Fruit fly (Drosophila melanogaster) whole organism, prepupa: ENCODE measurements around the gene CG9312.

ENCODE experiments used
- Blimp-1 ChIP-seq: fragments of 200-800 bp; sonication (Bioruptor generic); optimal IDR thresholded peaks from 3 replicates; lab custom pipeline; 2017; ENCODE audit warnings: missing biosample characterization, missing genetic modification characterization, mild to moderate bottlenecking, moderate library complexity, missing genetic modification reagents
- CG10669 ChIP-seq: fragments of 200-800 bp; sonication (Bioruptor generic); optimal IDR thresholded peaks from 3 replicates; lab custom pipeline; 2018; ENCODE audit warnings: missing biosample characterization, mild to moderate bottlenecking, missing genetic modification characterization, moderate library complexity
- CG11294 ChIP-seq: fragments of 200-800 bp; sonication (Bioruptor generic); IDR thresholded peaks from 2 replicates; pipeline ENCODE4 v1.3.6; 2022; ENCODE audit warnings: missing biosample characterization, missing genetic modification characterization
- CG11762 ChIP-seq: fragments of 200-800 bp; sonication (Bioruptor generic); optimal IDR thresholded peaks from 3 replicates; lab custom pipeline; 2016; ENCODE audit warnings: missing biosample characterization, missing genetic modification characterization; ENCODE audit not compliant: insufficient read depth
- CG11902 ChIP-seq: fragments of 200-800 bp; sonication (Bioruptor generic); optimal IDR thresholded peaks from 3 replicates; lab custom pipeline; 2016; ENCODE audit warnings: missing biosample characterization, missing genetic modification characterization
- CG15336 ChIP-seq: fragments of 200-800 bp; sonication (Bioruptor generic); IDR thresholded peaks from 2 replicates; pipeline ENCODE4 v1.3.6; 2022; ENCODE audit warnings: missing biosample characterization, missing genetic modification characterization
- CG1621 ChIP-seq: fragments of 200-800 bp; sonication (Bioruptor generic); optimal IDR thresholded peaks from 3 replicates; lab custom pipeline; 2018; ENCODE audit warnings: missing biosample characterization, mild to moderate bottlenecking, missing genetic modification characterization
- CG16779 ChIP-seq: fragments of 200-800 bp; sonication (Bioruptor generic); optimal IDR thresholded peaks from 3 replicates; lab custom pipeline; 2017; ENCODE audit warnings: missing biosample characterization, mild to moderate bottlenecking, missing genetic modification characterization
- CG31627 ChIP-seq: fragments of 200-800 bp; sonication (Bioruptor generic); optimal IDR thresholded peaks from 3 replicates; lab custom pipeline; 2016; ENCODE audit warnings: missing biosample characterization, missing genetic modification characterization
- CG32006 ChIP-seq: fragments of 200-800 bp; sonication (Bioruptor generic); optimal IDR thresholded peaks from 3 replicates; lab custom pipeline; 2017; ENCODE audit warnings: missing biosample characterization, mild to moderate bottlenecking, missing genetic modification characterization
- CG6163 ChIP-seq: fragments of 200-800 bp; sonication (Bioruptor generic); IDR thresholded peaks from 3 replicates; pipeline ENCODE4 v1.3.6; 2022; ENCODE audit warnings: missing biosample characterization, missing genetic modification characterization
- CG6276 ChIP-seq: fragments of 200-800 bp; sonication (Bioruptor generic); optimal IDR thresholded peaks from 2 replicates; lab custom pipeline; 2017; ENCODE audit warnings: missing biosample characterization, mild to moderate bottlenecking, missing genetic modification characterization
- CG6792 ChIP-seq: fragments of 200-800 bp; sonication (Bioruptor generic); optimal IDR thresholded peaks from 3 replicates; lab custom pipeline; 2016; ENCODE audit warnings: missing biosample characterization, missing genetic modification characterization
- CG6808 ChIP-seq: fragments of 200-800 bp; sonication (Bioruptor generic); optimal IDR thresholded peaks from 3 replicates; lab custom pipeline; 2017; ENCODE audit warnings: missing biosample characterization, missing genetic modification characterization, mild to moderate bottlenecking, moderate library complexity, missing genetic modification reagents
- CG6854 ChIP-seq: fragments of 200-800 bp; sonication (Bioruptor generic); optimal IDR thresholded peaks from 2 replicates; lab custom pipeline; 2017; ENCODE audit warnings: missing biosample characterization, mild to moderate bottlenecking, missing genetic modification characterization
- CG7368 ChIP-seq: fragments of 200-800 bp; sonication (Bioruptor generic); optimal IDR thresholded peaks from 3 replicates; lab custom pipeline; 2016; ENCODE audit warnings: missing biosample characterization, missing genetic modification characterization
- CG8119 ChIP-seq: fragments of 200-800 bp; sonication (Bioruptor generic); IDR thresholded peaks from 3 replicates; pipeline ENCODE4 v1.3.6; 2022; ENCODE audit warnings: missing biosample characterization, missing genetic modification characterization
- CG8319 ChIP-seq: fragments of 200-800 bp; sonication (Bioruptor generic); optimal IDR thresholded peaks from 3 replicates; lab custom pipeline; 2016; ENCODE audit warnings: missing biosample characterization, missing genetic modification characterization
- CG8632 ChIP-seq: fragments of 200-800 bp; sonication (Bioruptor generic); optimal IDR thresholded peaks from 3 replicates; lab custom pipeline; 2016; ENCODE audit warnings: missing biosample characterization, missing genetic modification characterization
- Eip75B ChIP-seq: fragments of 200-800 bp; sonication (Bioruptor generic); optimal IDR thresholded peaks from 3 replicates; lab custom pipeline; 2016; ENCODE audit warnings: missing biosample characterization, missing genetic modification characterization
- Eip78C ChIP-seq: fragments of 200-800 bp; sonication (Bioruptor generic); peaks from one replicate; lab custom pipeline; 2016; ENCODE audit warnings: missing biosample characterization, missing genetic modification characterization
- Eip93F ChIP-seq: fragments of 200-800 bp; sonication (Bioruptor generic); optimal IDR thresholded peaks from 2 replicates; lab custom pipeline; 2016; ENCODE audit warnings: missing biosample characterization, mild to moderate bottlenecking, missing genetic modification characterization
- Ets96B ChIP-seq: fragments of 200-800 bp; optimal IDR thresholded peaks from 2 replicates; lab custom pipeline; 2019; ENCODE audit warnings: missing biosample characterization, mild to moderate bottlenecking, missing genetic modification characterization, moderate library complexity
- Gug ChIP-seq: fragments of 200-800 bp; sonication (Bioruptor generic); IDR thresholded peaks from 2 replicates; pipeline ENCODE4 v1.3.6; 2022; ENCODE audit warnings: missing biosample characterization, missing genetic modification characterization
- Hr38 ChIP-seq: sonication (Bioruptor generic); optimal IDR thresholded peaks from 2 replicates; lab custom pipeline; 2016; ENCODE audit warnings: missing biosample characterization, missing genetic modification characterization
- Hr39 ChIP-seq: fragments of 200-800 bp; sonication (Bioruptor generic); optimal IDR thresholded peaks from 2 replicates; lab custom pipeline; 2016; ENCODE audit warnings: missing biosample characterization, missing genetic modification characterization
- Hr4 ChIP-seq: fragments of 200-800 bp; sonication (Bioruptor generic); optimal IDR thresholded peaks from 3 replicates; lab custom pipeline; 2016; ENCODE audit warnings: missing biosample characterization, missing genetic modification characterization
- Lpt ChIP-seq: fragments of 200-800 bp; sonication (Bioruptor generic); optimal IDR thresholded peaks from 3 replicates; lab custom pipeline; 2016; ENCODE audit warnings: missing biosample characterization, missing genetic modification characterization
- OdsH ChIP-seq: fragments of 200-800 bp; sonication (Bioruptor generic); optimal IDR thresholded peaks from 3 replicates; lab custom pipeline; 2016; ENCODE audit warnings: missing biosample characterization, missing genetic modification characterization
- Smox ChIP-seq: fragments of 200-800 bp; sonication (Bioruptor generic); optimal IDR thresholded peaks from 3 replicates; lab custom pipeline; 2016; ENCODE audit warnings: missing biosample characterization, missing genetic modification characterization
- Sox102F ChIP-seq: fragments of 200-800 bp; sonication (Bioruptor generic); optimal IDR thresholded peaks from 2 replicates; lab custom pipeline; 2016; ENCODE audit warnings: missing biosample characterization, mild to moderate bottlenecking, missing genetic modification characterization
- Sox14 ChIP-seq: fragments of 200-800 bp; sonication (Bioruptor generic); optimal IDR thresholded peaks from 3 replicates; lab custom pipeline; 2016; ENCODE audit warnings: missing biosample characterization, missing genetic modification characterization
- acj6 ChIP-seq: fragments of 200-800 bp; sonication (Bioruptor generic); optimal IDR thresholded peaks from 3 replicates; lab custom pipeline; 2016; ENCODE audit warnings: missing biosample characterization, missing genetic modification characterization
- eg ChIP-seq: fragments of 200-800 bp; sonication (Bioruptor generic); IDR thresholded peaks from 3 replicates; pipeline ENCODE4 v1.3.6; 2022; ENCODE audit warnings: missing biosample characterization, missing genetic modification characterization
- esn ChIP-seq: fragments of 200-800 bp; sonication (Bioruptor generic); optimal IDR thresholded peaks from 2 replicates; lab custom pipeline; 2016; ENCODE audit warnings: missing biosample characterization, mild to moderate bottlenecking, missing genetic modification characterization, moderate library complexity
- fd59A ChIP-seq: fragments of 200-800 bp; sonication (Bioruptor generic); optimal IDR thresholded peaks from 2 replicates; lab custom pipeline; 2017; ENCODE audit warnings: missing biosample characterization, mild to moderate bottlenecking, missing genetic modification characterization, missing genetic modification reagents
- fd85E ChIP-seq: fragments of 200-800 bp; sonication (Bioruptor generic); optimal IDR thresholded peaks from 3 replicates; lab custom pipeline; 2016; ENCODE audit warnings: missing biosample characterization, missing genetic modification characterization
- fkh ChIP-seq: fragments of 200-800 bp; sonication (Bioruptor generic); optimal IDR thresholded peaks from 3 replicates; lab custom pipeline; 2017; ENCODE audit warnings: missing biosample characterization, mild to moderate bottlenecking, missing genetic modification characterization, moderate library complexity
- lz ChIP-seq: fragments of 200-800 bp; sonication (Bioruptor generic); optimal IDR thresholded peaks from 3 replicates; lab custom pipeline; 2016; ENCODE audit warnings: missing biosample characterization, missing genetic modification characterization
- pdm3 ChIP-seq: fragments of 200-800 bp; sonication (Bioruptor generic); optimal IDR thresholded peaks from 3 replicates; lab custom pipeline; 2016; ENCODE audit warnings: missing biosample characterization, missing genetic modification characterization
- salr ChIP-seq, 2 experiments: fragments of 200-800 bp; sonication (Bioruptor generic); optimal IDR thresholded peaks; 3 replicates each; lab custom pipeline; 2016 to 2018; ENCODE audit warnings: missing biosample characterization in 2 of 2, missing genetic modification characterization in 2 of 2, mild to moderate bottlenecking in 1 of 2
- svp ChIP-seq: fragments of 200-800 bp; sonication (Bioruptor generic); peaks from one replicate; lab custom pipeline; 2016; ENCODE audit warnings: missing biosample characterization, missing genetic modification characterization
- topi ChIP-seq: fragments of 200-800 bp; sonication (Bioruptor generic); optimal IDR thresholded peaks from 3 replicates; lab custom pipeline; 2016; ENCODE audit warnings: missing biosample characterization, missing genetic modification characterization
- vri ChIP-seq: fragments of 200-800 bp; sonication (Bioruptor generic); optimal IDR thresholded peaks from 3 replicates; lab custom pipeline; 2016; ENCODE audit warnings: missing biosample characterization, mild to moderate bottlenecking, missing genetic modification characterization

Gene CG9312

DNA sequence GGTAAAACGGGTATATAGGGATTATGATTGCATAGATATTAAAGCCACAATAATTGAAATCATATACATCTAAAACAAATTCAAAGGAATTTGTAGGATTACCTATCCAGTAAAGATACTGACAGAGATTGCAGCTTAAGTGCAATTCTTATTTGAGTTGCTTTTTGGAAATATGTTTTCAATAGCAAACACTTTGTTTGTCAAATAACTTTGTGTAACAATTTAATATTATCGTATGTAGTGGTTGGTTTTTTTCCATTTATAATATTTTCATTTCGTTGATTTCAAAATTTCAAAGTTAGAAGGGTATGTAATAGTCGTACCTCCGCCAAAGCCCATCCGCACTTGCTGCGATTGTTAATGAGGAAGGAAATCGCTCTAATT, 41.1 kb downstream of the CG9312 start (continued):
- TF ChIP-seq CG6792 (GFP tag; lab: Kevin White, UChicago) = peak; percentile 45
- TF ChIP-seq Eip93F (GFP tag; lab: Kevin White, UChicago) = no peak
- no peak for TF ChIP-seq Gug (GFP tag; lab: Robert Waterston, UW)
- peak; percentile 25; the same call in 1 of the 2 replicates for TF ChIP-seq CG11294 (GFP tag; lab: Robert Waterston, UW)
- peak; percentile 70 for TF ChIP-seq Eip75B (GFP tag; lab: Kevin White, UChicago)
- peak; percentile 44 for TF ChIP-seq Smox (GFP tag; lab: Kevin White, UChicago)
- TF ChIP-seq Hr4 = peak; percentile 87
- peak; percentile 73 for TF ChIP-seq svp (GFP tag; lab: Kevin White, UChicago)
- peak; percentile 23 for TF ChIP-seq CG10669
- peak; percentile 91 for TF ChIP-seq CG32006
- TF ChIP-seq CG11902 (GFP tag; lab: Kevin White, UChicago) = peak; percentile 37
- no peak for TF ChIP-seq CG6854
- peak; percentile 68 for TF ChIP-seq esn (GFP tag; lab: Kevin White, UChicago)
- TF ChIP-seq Blimp-1 = no peak
- TF ChIP-seq CG7368 (GFP tag; lab: Kevin White, UChicago) = peak; percentile 2
- TF ChIP-seq CG6163 = peak; percentile 39; the same call in 1 of the 3 replicates
- no peak for TF ChIP-seq CG8319 (GFP tag; lab: Kevin White, UChicago)
- TF ChIP-seq CG11762 (GFP tag; lab: Kevin White, UChicago) = peak; percentile 46

DNA sequence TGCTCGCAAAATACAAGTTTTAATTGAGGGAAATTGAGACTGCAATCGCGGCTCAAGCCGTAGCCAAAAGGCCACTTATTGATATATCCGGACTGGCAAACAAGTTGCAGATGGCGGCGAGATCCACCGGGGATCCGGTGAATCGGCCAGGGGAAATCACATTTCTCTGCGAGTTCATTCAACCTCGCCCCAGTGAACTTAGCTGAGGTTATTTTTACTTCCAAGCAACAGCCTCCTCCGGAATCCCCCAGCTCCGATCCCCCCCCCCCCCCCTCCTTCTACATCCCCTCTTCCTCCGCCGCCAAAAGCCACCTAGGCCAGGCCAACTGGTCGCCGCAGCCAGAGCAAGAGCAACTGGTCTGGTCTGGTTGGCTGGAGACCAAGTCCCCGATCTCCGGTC, 41.8 kb downstream of the CG9312 start:
- TF ChIP-seq fd85E (GFP tag; lab: Kevin White, UChicago) (no peak), Hr38 (GFP tag; lab: Kevin White, UChicago) (no peak), Eip93F (GFP tag; lab: Kevin White, UChicago) (no peak), CG11762 (GFP tag; lab: Kevin White, UChicago) (no peak), CG6792 (GFP tag; lab: Kevin White, UChicago) (no peak), Sox102F (GFP tag; lab: Kevin White, UChicago) (no peak), topi (no peak), CG6276 (GFP tag; lab: Kevin White, UChicago) (no peak), lz (GFP tag; lab: Kevin White, UChicago) (no peak), Sox14 (no peak), Lpt (GFP tag; lab: Kevin White, UChicago) (peak; percentile 19), acj6 (GFP tag; lab: Kevin White, UChicago) (no peak), fkh (GFP tag; lab: Kevin White, UChicago) (no peak), salr (GFP tag; optimal IDR thresholded peaks at IDR 0.05; lab: Kevin White, UChicago) (no peak), CG6808 (GFP tag; lab: Kevin White, UChicago) (no peak), CG6163 (no peak), Hr39 (GFP tag; lab: Kevin White, UChicago) (no peak), svp (GFP tag; lab: Kevin White, UChicago) (peak; percentile 16), Eip75B (GFP tag; lab: Kevin White, UChicago) (no peak), pdm3 (GFP tag; lab: Kevin White, UChicago) (no peak), CG1621 (tag; lab: Kevin White, UChicago) (peak; percentile 9), vri (GFP tag; lab: Kevin White, UChicago) (no peak), CG8119 (no peak), eg (GFP tag; lab: Robert Waterston, UW) (peak; percentile 49; the same call in 1 of the 3 replicates), Eip78C (GFP tag; lab: Kevin White, UChicago) (no peak)
- TF ChIP-seq, all 60 proteins: peak for 4

DNA sequence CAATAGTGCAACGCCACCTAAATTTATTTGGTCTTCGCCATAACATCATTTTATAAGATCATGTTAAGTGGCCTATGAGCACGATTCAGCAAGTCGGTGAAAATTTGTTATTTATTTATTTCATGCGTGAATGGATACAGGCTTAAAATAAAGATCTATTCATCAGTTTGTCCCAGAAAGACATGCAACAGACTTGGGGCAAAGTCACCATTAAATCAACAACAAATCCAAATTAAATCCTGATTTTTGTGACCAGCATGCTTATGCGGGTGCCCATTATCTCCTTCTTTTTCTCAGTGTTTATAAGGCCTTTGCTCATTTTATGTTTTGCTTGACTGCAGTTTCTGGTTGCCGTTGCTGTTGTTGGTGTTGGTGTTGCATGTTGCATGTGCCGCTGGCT, 42.4 kb downstream of the CG9312 start:
- peak; percentile 34 for TF ChIP-seq CG8632
- TF ChIP-seq CG10669 = peak; percentile 14
- TF ChIP-seq Gug (GFP tag; lab: Robert Waterston, UW) = peak; percentile 44; the same call in 1 of the 2 replicates
- peak; percentile 53 for TF ChIP-seq fd59A (GFP tag; lab: Kevin White, UChicago)
- TF ChIP-seq topi = peak; percentile 53
- no peak for TF ChIP-seq CG11902 (GFP tag; lab: Kevin White, UChicago)
- TF ChIP-seq svp (GFP tag; lab: Kevin White, UChicago) = peak; percentile 68
- no peak for TF ChIP-seq Lpt (GFP tag; lab: Kevin White, UChicago)
- TF ChIP-seq fd85E (GFP tag; lab: Kevin White, UChicago) = no peak
- TF ChIP-seq CG6163 = no peak
- TF ChIP-seq Blimp-1 = no peak
- peak; percentile 66 for TF ChIP-seq Sox14
- TF ChIP-seq Eip75B (GFP tag; lab: Kevin White, UChicago) = peak; percentile 57
- TF ChIP-seq Hr39 (GFP tag; lab: Kevin White, UChicago) = peak; percentile 42
- peak; percentile 38 for TF ChIP-seq Smox (GFP tag; lab: Kevin White, UChicago)
- TF ChIP-seq Sox102F (GFP tag; lab: Kevin White, UChicago) = peak; percentile 41
- no peak for TF ChIP-seq Hr38 (GFP tag; lab: Kevin White, UChicago)
- TF ChIP-seq Eip78C (GFP tag; lab: Kevin White, UChicago) = peak; percentile 94
- TF ChIP-seq Ets96B = peak; percentile 41
- TF ChIP-seq CG16779 (tag; lab: Kevin White, UChicago) = no peak
- TF ChIP-seq CG11294 (GFP tag; lab: Robert Waterston, UW) = no peak
- TF ChIP-seq OdsH = peak; percentile 63
- TF ChIP-seq lz (GFP tag; lab: Kevin White, UChicago) = peak; percentile 46
- peak; percentile 86 for TF ChIP-seq Hr4
- TF ChIP-seq fkh (GFP tag; lab: Kevin White, UChicago) = no peak
- TF ChIP-seq CG15336 (GFP tag; lab: Robert Waterston, UW) = peak; percentile 49; the same call in 1 of the 2 replicates
- TF ChIP-seq esn (GFP tag; lab: Kevin White, UChicago) = peak; percentile 62
- peak; percentile 51 for TF ChIP-seq acj6 (GFP tag; lab: Kevin White, UChicago)
- no peak for TF ChIP-seq CG1621 (tag; lab: Kevin White, UChicago)
- TF ChIP-seq CG31627 = peak; percentile 37
